Fruit fly (Drosophila melanogaster) whole organism, embryonic: ENCODE measurements around the gene CG2247.

Experiments
- Aef1 ChIP-seq: fragments of 200-800 bp; sonication (Bioruptor generic); IDR thresholded peaks from 3 replicates; pipeline ENCODE4 v1.3.6; 2022; ENCODE audit warnings: missing biosample characterization, missing genetic modification characterization
- Bdp1 ChIP-seq: fragments of 200-800 bp; sonication (Bioruptor generic); optimal IDR thresholded peaks from 3 replicates; lab custom pipeline; 2016; ENCODE audit warnings: missing biosample characterization, missing genetic modification characterization
- CG10267 ChIP-seq: fragments of 200-800 bp; sonication (Bioruptor generic); optimal IDR thresholded peaks from 2 replicates; lab custom pipeline; 2018; ENCODE audit warnings: missing biosample characterization, mild to moderate bottlenecking, missing genetic modification characterization, moderate library complexity
- CG11560 ChIP-seq: fragments of 200-800 bp; sonication (Bioruptor generic); IDR thresholded peaks from 3 replicates; pipeline ENCODE4 v1.3.6; 2022; ENCODE audit warnings: missing biosample characterization, missing genetic modification characterization
- CG11695 ChIP-seq: fragments of 200-800 bp; sonication (Bioruptor generic); IDR thresholded peaks from 3 replicates; pipeline ENCODE4 v1.3.6; 2022; ENCODE audit warnings: missing biosample characterization, missing genetic modification characterization
- CG12104 ChIP-seq: fragments of 200-800 bp; sonication (Bioruptor generic); optimal IDR thresholded peaks from 3 replicates; lab custom pipeline; 2016; ENCODE audit warnings: missing biosample characterization, missing genetic modification characterization
- CG13287 ChIP-seq: fragments of 200-800 bp; sonication (Bioruptor generic); IDR thresholded peaks from 2 replicates; pipeline ENCODE4 v1.3.6; 2022; ENCODE audit warnings: missing biosample characterization, missing genetic modification characterization; ENCODE audit not compliant: partially characterized antibody
- CG14014 ChIP-seq: fragments of 200-800 bp; sonication (Bioruptor generic); IDR thresholded peaks from 2 replicates; pipeline ENCODE4 v1.3.6; 2022; ENCODE audit warnings: missing biosample characterization, missing genetic modification characterization
- CG15011 ChIP-seq: fragments of 200-800 bp; sonication (Bioruptor generic); optimal IDR thresholded peaks from 3 replicates; lab custom pipeline; 2018; ENCODE audit warnings: missing biosample characterization, mild to moderate bottlenecking, missing genetic modification characterization
- CG15073 ChIP-seq: fragments of 200-800 bp; sonication (Bioruptor generic); optimal IDR thresholded peaks from 2 replicates; lab custom pipeline; 2016; ENCODE audit warnings: missing biosample characterization, missing genetic modification characterization
- CG15269 ChIP-seq: fragments of 200-800 bp; sonication (Bioruptor generic); optimal IDR thresholded peaks from 2 replicates; lab custom pipeline; 2018; ENCODE audit warnings: missing biosample characterization, mild to moderate bottlenecking, missing genetic modification characterization, moderate library complexity
- CG15601 ChIP-seq: fragments of 200-800 bp; sonication (Bioruptor generic); optimal IDR thresholded peaks from 3 replicates; lab custom pipeline; 2019; ENCODE audit warnings: missing biosample characterization, mild to moderate bottlenecking, missing genetic modification characterization, moderate library complexity
- CG1647 ChIP-seq: fragments of 200-800 bp; sonication (Bioruptor generic); optimal IDR thresholded peaks from 3 replicates; lab custom pipeline; 2016; ENCODE audit warnings: missing biosample characterization, missing genetic modification characterization
- CG17186 ChIP-seq: fragments of 200-800 bp; sonication (Bioruptor generic); optimal IDR thresholded peaks from 3 replicates; lab custom pipeline; 2017; ENCODE audit warnings: missing biosample characterization, missing genetic modification reagents, missing genetic modification characterization
- CG17568 ChIP-seq: fragments of 200-800 bp; sonication (Bioruptor generic); optimal IDR thresholded peaks from 2 replicates; lab custom pipeline; 2018; ENCODE audit warnings: missing biosample characterization, mild to moderate bottlenecking, missing genetic modification characterization, moderate library complexity
- CG4617 ChIP-seq: fragments of 200-800 bp; sonication (Bioruptor generic); optimal IDR thresholded peaks from 3 replicates; lab custom pipeline; 2016; ENCODE audit warnings: missing biosample characterization, missing genetic modification characterization, borderline replicate concordance
- CG4854 ChIP-seq: fragments of 200-800 bp; sonication (Bioruptor generic); optimal IDR thresholded peaks from 2 replicates; lab custom pipeline; 2016; ENCODE audit warnings: missing biosample characterization, missing genetic modification characterization, inconsistent platforms
- CG6254 ChIP-seq: fragments of 200-800 bp; sonication (Bioruptor generic); optimal IDR thresholded peaks from 3 replicates; lab custom pipeline; 2017; ENCODE audit warnings: mild to moderate bottlenecking, missing biosample characterization, missing genetic modification reagents, missing genetic modification characterization
- CG6813 ChIP-seq: fragments of 200-800 bp; sonication (Bioruptor generic); optimal IDR thresholded peaks from 2 replicates; lab custom pipeline; 2017; ENCODE audit warnings: missing biosample characterization, missing genetic modification characterization, mild to moderate bottlenecking, moderate library complexity, missing genetic modification reagents
- CG7271 ChIP-seq: fragments of 200-800 bp; sonication (Bioruptor generic); optimal IDR thresholded peaks from 2 replicates; lab custom pipeline; 2018; ENCODE audit warnings: missing biosample characterization, mild to moderate bottlenecking, missing genetic modification characterization, moderate library complexity
- CG7786 ChIP-seq: fragments of 200-800 bp; sonication (Bioruptor generic); optimal IDR thresholded peaks from 2 replicates; lab custom pipeline; 2016; ENCODE audit warnings: missing biosample characterization, missing genetic modification characterization
- CG8089 ChIP-seq: fragments of 200-800 bp; sonication (Bioruptor generic); optimal IDR thresholded peaks from 3 replicates; lab custom pipeline; 2016; ENCODE audit warnings: missing biosample characterization, missing genetic modification characterization
- CG8765 ChIP-seq: fragments of 200-800 bp; sonication (Bioruptor generic); IDR thresholded peaks from 2 replicates; pipeline ENCODE4 v1.3.6; 2022; ENCODE audit warnings: missing biosample characterization, missing genetic modification characterization
- CG9876 ChIP-seq: fragments of 200-800 bp; sonication (Bioruptor generic); optimal IDR thresholded peaks from 2 replicates; lab custom pipeline; 2016; ENCODE audit warnings: missing biosample characterization, missing genetic modification characterization
- D ChIP-seq, 2 experiments: fragments of 200-800 bp in 1 of 2; fragments of >200 bp in 1 of 2; sonication (Bioruptor generic) in 1 of 2; optimal IDR thresholded peaks; 2 replicates in 1 of 2; 3 replicates in 1 of 2; lab custom pipeline; 2017; ENCODE audit warnings: mild to moderate bottlenecking in 1 of 2, missing biosample characterization in 1 of 2, missing genetic modification characterization in 1 of 2, missing genetic modification reagents in 1 of 2
- Dad ChIP-seq: fragments of 200-800 bp; sonication (Bioruptor generic); optimal IDR thresholded peaks from 3 replicates; lab custom pipeline; 2016; ENCODE audit warnings: missing biosample characterization, missing genetic modification characterization
- Deaf1 ChIP-seq: fragments of 200-800 bp; optimal IDR thresholded peaks from 3 replicates; lab custom pipeline; 2019; ENCODE audit warnings: missing biosample characterization, mild to moderate bottlenecking, missing genetic modification characterization, moderate library complexity
- Drgx ChIP-seq: fragments of 200-800 bp; sonication (Bioruptor generic); IDR thresholded peaks from 2 replicates; pipeline ENCODE4 v1.3.6; 2022; ENCODE audit warnings: missing biosample characterization, missing genetic modification characterization
- HHEX ChIP-seq: fragments of 200-800 bp; sonication (Bioruptor generic); optimal IDR thresholded peaks from 3 replicates; lab custom pipeline; 2017; ENCODE audit warnings: missing biosample characterization, mild to moderate bottlenecking, missing genetic modification characterization, missing genetic modification reagents
- Hand ChIP-seq: fragments of 200-800 bp; sonication (Bioruptor generic); optimal IDR thresholded peaks from 2 replicates; lab custom pipeline; 2017; ENCODE audit warnings: mild to moderate bottlenecking, missing biosample characterization, missing genetic modification reagents, missing genetic modification characterization
- Hr78 ChIP-seq, 2 experiments: fragments of 200-800 bp in 1 of 2; fragments of >200 bp in 1 of 2; sonication (Bioruptor generic) in 1 of 2; optimal IDR thresholded peaks; 2 replicates each; lab custom pipeline; 2017 to 2019; ENCODE audit warnings: missing biosample characterization in 2 of 2, missing genetic modification characterization in 2 of 2, mild to moderate bottlenecking in 1 of 2, moderate library complexity in 1 of 2
- ci ChIP-seq: fragments of 200-800 bp; sonication (Bioruptor generic); IDR thresholded peaks from 3 replicates; pipeline ENCODE4 v1.3.6; 2022; ENCODE audit warnings: missing biosample characterization, missing genetic modification characterization
- fd96Cb ChIP-seq: fragments of 200-800 bp; sonication (Bioruptor generic); optimal IDR thresholded peaks from 2 replicates; lab custom pipeline; 2018; ENCODE audit warnings: missing biosample characterization, mild to moderate bottlenecking, missing genetic modification characterization, moderate library complexity
- kay ChIP-seq: fragments of 200-800 bp; sonication (Bioruptor generic); optimal IDR thresholded peaks from 2 replicates; lab custom pipeline; 2016; ENCODE audit warnings: missing biosample characterization, missing genetic modification characterization
- lov ChIP-seq, 2 experiments: fragments of 200-800 bp in 1 of 2; fragments of >200 bp in 1 of 2; sonication (Bioruptor generic) in 1 of 2; IDR thresholded peaks in 1 of 2; optimal IDR thresholded peaks in 1 of 2; 2 replicates in 1 of 2; 3 replicates in 1 of 2; pipeline versions ENCODE4 v1.3.6 to Lab custom; 2017 to 2022; ENCODE audit warnings: missing biosample characterization in 1 of 2, missing genetic modification characterization in 1 of 2
- maf-S ChIP-seq: fragments of 200-800 bp; sonication (Bioruptor generic); optimal IDR thresholded peaks from 2 replicates; lab custom pipeline; 2016; ENCODE audit warnings: missing biosample characterization, missing genetic modification characterization
- peb ChIP-seq: fragments of 200-800 bp; sonication (Bioruptor generic); IDR thresholded peaks from 2 replicates; pipeline ENCODE4 v1.3.6; 2022; ENCODE audit warnings: missing biosample characterization, missing genetic modification characterization
- pita ChIP-seq: fragments of 200-800 bp; sonication (Bioruptor generic); optimal IDR thresholded peaks from 2 replicates; lab custom pipeline; 2017; ENCODE audit warnings: missing biosample characterization, mild to moderate bottlenecking, missing genetic modification characterization
- pzg ChIP-seq: fragments of 200-800 bp; sonication (Bioruptor generic); optimal IDR thresholded peaks from 3 replicates; lab custom pipeline; 2018; ENCODE audit warnings: missing biosample characterization, mild to moderate bottlenecking, missing genetic modification characterization, moderate library complexity
- rib ChIP-seq: fragments of 200-800 bp; sonication (Bioruptor generic); IDR thresholded peaks from 2 replicates; pipeline ENCODE4 v1.3.6; 2022; ENCODE audit warnings: missing biosample characterization, missing genetic modification characterization
- schlank ChIP-seq: fragments of 200-800 bp; sonication (Bioruptor generic); optimal IDR thresholded peaks from 2 replicates; lab custom pipeline; 2018; ENCODE audit warnings: missing biosample characterization, mild to moderate bottlenecking, missing genetic modification characterization
- tio ChIP-seq: fragments of 200-800 bp; sonication (Bioruptor generic); optimal IDR thresholded peaks from 2 replicates; lab custom pipeline; 2017; ENCODE audit warnings: missing biosample characterization, missing genetic modification characterization, inconsistent platforms
- toy ChIP-seq: fragments of 200-800 bp; sonication (Bioruptor generic); IDR thresholded peaks from 2 replicates; pipeline ENCODE4 v1.3.6; 2022; ENCODE audit warnings: missing biosample characterization, missing genetic modification characterization
- tup ChIP-seq: fragments of 200-800 bp; sonication (Bioruptor generic); optimal IDR thresholded peaks from 2 replicates; lab custom pipeline; 2016; ENCODE audit warnings: missing biosample characterization, mild to moderate bottlenecking, missing genetic modification characterization, moderate library complexity
- unpg ChIP-seq: fragments of 200-800 bp; sonication (Bioruptor generic); optimal IDR thresholded peaks from 3 replicates; lab custom pipeline; 2018; ENCODE audit warnings: missing biosample characterization, mild to moderate bottlenecking, missing genetic modification characterization, moderate library complexity
- wor ChIP-seq: fragments of 200-800 bp; sonication (Bioruptor generic); IDR thresholded peaks from 2 replicates; pipeline ENCODE4 v1.3.6; 2022; ENCODE audit warnings: missing biosample characterization, missing genetic modification characterization

CG2247 gene

DNA sequence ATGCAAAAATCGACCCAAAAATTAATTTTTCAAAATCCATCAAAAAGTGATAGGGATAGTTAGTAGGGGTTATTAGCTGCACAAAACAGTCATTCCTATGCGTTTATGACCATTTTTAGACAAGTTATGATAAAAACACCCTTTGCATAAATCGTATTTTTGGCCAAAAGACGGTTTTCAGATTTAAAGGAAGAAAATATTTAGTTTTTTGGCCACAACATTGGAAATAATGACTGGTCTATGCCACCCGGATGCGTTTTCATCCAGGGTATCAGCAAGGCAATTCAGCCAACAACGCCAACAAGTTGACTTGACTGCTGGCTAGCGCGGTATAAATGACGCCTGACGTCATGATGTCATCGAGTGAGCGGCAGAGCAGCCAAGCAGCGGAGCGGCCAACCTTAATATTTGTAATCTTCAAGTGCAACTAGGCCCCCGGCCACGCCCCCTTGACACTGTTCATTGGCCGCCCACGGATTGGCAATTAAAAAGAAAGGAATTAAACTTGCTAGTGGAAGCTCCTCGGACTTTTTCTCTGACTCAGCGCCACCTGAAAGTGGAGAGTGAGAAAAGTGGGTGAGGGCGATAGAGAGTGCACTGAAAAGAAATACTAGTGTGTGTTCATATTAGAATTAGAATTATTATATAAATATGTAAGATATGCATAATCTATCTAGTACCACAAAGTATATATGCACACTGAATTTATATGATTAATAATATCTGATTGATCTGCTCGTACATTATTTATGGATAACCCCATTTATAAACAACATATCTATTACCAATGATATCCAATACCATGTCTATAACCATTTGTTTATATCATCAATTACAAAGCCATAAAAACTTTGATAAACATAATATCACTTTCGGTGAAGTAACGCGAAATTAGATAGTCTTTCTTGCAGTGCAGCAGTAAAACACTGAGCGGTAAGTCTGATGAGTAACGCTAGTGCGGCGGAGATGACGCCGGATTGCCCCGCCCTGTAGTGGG, 51.4 kb downstream of the CG2247 start:
- TF ChIP-seq CG10267, result peak; percentile 78
- peak; percentile 19 for TF ChIP-seq schlank
- TF ChIP-seq D (optimal IDR thresholded peaks at IDR 0.05; lab: Kevin White, UChicago), result no peak
- peak; percentile 76 for TF ChIP-seq D (GFP tag; optimal IDR thresholded peaks at IDR 0.05; lab: Kevin White, UChicago)
- peak; percentile 82 for TF ChIP-seq CG15011 (GFP tag; lab: Kevin White, UChicago)
- peak; percentile 25 for TF ChIP-seq Dad (GFP tag; lab: Kevin White, UChicago)
- 0 out of 2 replicates have a peak, but pooled peaks have one; percentile 21 for TF ChIP-seq toy (GFP tag; lab: Robert Waterston, UW)
- TF ChIP-seq Aef1 (GFP tag; lab: Robert Waterston, UW), result peak; percentile 39
- TF ChIP-seq CG8765 (GFP tag; lab: Robert Waterston, UW), result no peak
- peak; percentile 89 for TF ChIP-seq CG11695
- peak; percentile 73 for TF ChIP-seq Deaf1 (tag; lab: Kevin White, UChicago)
- peak; percentile 22 for TF ChIP-seq CG1647
- TF ChIP-seq CG17186 (GFP tag; lab: Kevin White, UChicago), result no peak
- TF ChIP-seq CG8089, result no peak
- no peak for TF ChIP-seq rib
- TF ChIP-seq CG15073 (GFP tag; lab: Kevin White, UChicago), result peak; percentile 2
- peak; percentile 57; the same call in 1 of the 2 replicates for TF ChIP-seq CG14014
- TF ChIP-seq unpg (GFP tag; lab: Kevin White, UChicago), result peak; percentile 84
- TF ChIP-seq maf-S (GFP tag; lab: Kevin White, UChicago), result no peak
- peak; percentile 85 for TF ChIP-seq HHEX (GFP tag; lab: Kevin White, UChicago)
- peak; percentile 29 for TF ChIP-seq CG6254 (GFP tag; lab: Kevin White, UChicago)
- no peak for TF ChIP-seq CG17568 (GFP tag; lab: Kevin White, UChicago)
- peak; percentile 60 for TF ChIP-seq Drgx
- peak; percentile 31 for TF ChIP-seq CG7786
- TF ChIP-seq CG4854 (GFP tag; lab: Kevin White, UChicago), result peak; percentile 11
- no peak for TF ChIP-seq tup (GFP tag; lab: Kevin White, UChicago)
- peak in 1 of 2 experiments; percentile 81 for TF ChIP-seq Hr78 (GFP tag; optimal IDR thresholded peaks at IDR 0.05; lab: Kevin White, UChicago)
- peak; percentile 78 for TF ChIP-seq CG6813
- no peak for TF ChIP-seq CG7271 (tag; lab: Kevin White, UChicago)
- peak; percentile 82 for TF ChIP-seq Hand
- TF ChIP-seq CG15269 (tag; lab: Kevin White, UChicago), result peak; percentile 92
- no peak for TF ChIP-seq peb (GFP tag; lab: Robert Waterston, UW)
- TF ChIP-seq CG4617 (GFP tag; lab: Kevin White, UChicago), result peak; percentile 38
- peak; percentile 77 for TF ChIP-seq CG15601 (tag; lab: Kevin White, UChicago)
- TF ChIP-seq CG9876, result no peak
- TF ChIP-seq kay, result peak; percentile 80
- TF ChIP-seq Bdp1, result peak; percentile 29
- peak; percentile 69 for TF ChIP-seq wor (GFP tag; lab: Robert Waterston, UW)
- no peak for TF ChIP-seq pzg
- 0 out of 3 replicates have a peak, but pooled peaks have one; percentile 29 for TF ChIP-seq CG11560 (tag; lab: Robert Waterston, UW)
- TF ChIP-seq lov (optimal IDR thresholded peaks at IDR 0.05; lab: Kevin White, UChicago), result no peak
- TF ChIP-seq lov (GFP tag; IDR thresholded peaks at IDR 0.05; lab: Robert Waterston, UW), result no peak
- TF ChIP-seq ci (GFP tag; lab: Robert Waterston, UW), result no peak
- peak; percentile 83 for TF ChIP-seq fd96Cb (tag; lab: Kevin White, UChicago)
- no peak for TF ChIP-seq tio (GFP tag; lab: Kevin White, UChicago)
- no peak for TF ChIP-seq pita (GFP tag; lab: Kevin White, UChicago)
- no peak for TF ChIP-seq CG13287
- peak; percentile 90 for TF ChIP-seq CG12104 (GFP tag; lab: Kevin White, UChicago)
